Fruit fly (Drosophila melanogaster): ENCODE data around the gene CG18304.

Gene CG18304

DNA sequence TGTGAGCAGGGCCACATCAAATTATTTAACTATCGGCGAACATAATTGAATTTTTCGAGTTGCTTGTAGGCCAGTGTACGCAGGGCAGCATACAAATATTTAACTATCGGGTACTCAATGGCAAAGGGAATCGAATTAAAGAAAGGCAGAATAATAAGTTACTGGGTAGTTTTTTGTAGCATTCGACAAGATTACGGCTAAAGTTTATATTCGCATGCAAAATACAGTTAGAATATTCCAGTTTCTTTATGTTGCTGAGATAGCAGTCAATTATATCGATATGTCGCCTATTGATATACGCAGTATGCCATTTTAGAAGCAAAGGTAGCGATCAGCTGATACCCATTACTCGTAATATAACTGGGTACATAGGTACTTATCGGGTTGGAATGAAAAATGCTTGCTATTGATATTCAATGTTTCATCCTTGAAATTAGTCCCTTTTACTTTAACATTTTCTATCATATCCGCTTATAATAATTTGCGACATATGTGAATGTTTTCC lies 25.5 kb upstream of the CG18304 start (continued):
- TF ChIP-seq CG14965 (GFP tag; optimal IDR thresholded peaks at IDR 0.05; ENCODE audit: borderline replicate concordance), result no peak
- TF ChIP-seq ap (GFP tag; IDR thresholded peaks at IDR 0.05), result no peak
- peak; percentile 16; the same call in 2 of the 3 replicates for TF ChIP-seq CG11456 (GFP tag; IDR thresholded peaks at IDR 0.05)
- TF ChIP-seq lilli (GFP tag; optimal IDR thresholded peaks at IDR 0.05), result peak; percentile 70
- TF ChIP-seq cad (GFP tag; optimal IDR thresholded peaks at IDR 0.05), result no peak
- peak; percentile 51 for TF ChIP-seq PHDP (tag; optimal IDR thresholded peaks at IDR 0.05)
- TF ChIP-seq CG10267 (tag; optimal IDR thresholded peaks at IDR 0.05), result peak; percentile 26
- TF ChIP-seq CG18262 (tag; optimal IDR thresholded peaks at IDR 0.05), result peak; percentile 30
- peak; percentile 19; the same call in 1 of the 2 replicates for TF ChIP-seq CG42726 (GFP tag; IDR thresholded peaks at IDR 0.05; ENCODE audit: partially characterized antibody)
- TF ChIP-seq Chrac-16 (GFP tag; optimal IDR thresholded peaks at IDR 0.05), result peak; percentile 22
- TF ChIP-seq CG11085 (GFP tag; IDR thresholded peaks at IDR 0.05), result peak; percentile 22; the same call in 1 of the 2 replicates
- TF ChIP-seq ci (GFP tag; IDR thresholded peaks at IDR 0.05), result peak; percentile 81
- TF ChIP-seq CG10959 (GFP tag; IDR thresholded peaks at IDR 0.05), result no peak
- TF ChIP-seq ato (GFP tag; IDR thresholded peaks at IDR 0.05; ENCODE audit: partially characterized antibody), result peak; percentile 55
- peak; percentile 23 for TF ChIP-seq Atf3 (GFP tag; optimal IDR thresholded peaks at IDR 0.05)
- peak; percentile 59 for TF ChIP-seq Hsf (GFP tag; optimal IDR thresholded peaks at IDR 0.05)
- TF ChIP-seq CG13287 (GFP tag; IDR thresholded peaks at IDR 0.05; ENCODE audit: partially characterized antibody), result peak; percentile 83
- peak; percentile 68 for TF ChIP-seq Sry-δ (GFP tag; optimal IDR thresholded peaks at IDR 0.05)
- TF ChIP-seq dmrt11E (tag; optimal IDR thresholded peaks at IDR 0.05), result peak; percentile 30
- TF ChIP-seq Deaf1 (tag; optimal IDR thresholded peaks at IDR 0.05), result peak; percentile 30
- TF ChIP-seq lola (GFP tag; optimal IDR thresholded peaks at IDR 0.05), result peak in 1 of 3 experiments; percentile 41
- TF ChIP-seq CG11398 (GFP tag; optimal IDR thresholded peaks at IDR 0.05), result peak; percentile 53
- peak; percentile 20 for TF ChIP-seq Six4 (GFP tag; optimal IDR thresholded peaks at IDR 0.05)
- no peak for TF ChIP-seq Optix (GFP tag; IDR thresholded peaks at IDR 0.05)
- peak; percentile 24 for TF ChIP-seq BtbVII (GFP tag; optimal IDR thresholded peaks at IDR 0.05)
- TF ChIP-seq CHES-1-like (GFP tag; optimal IDR thresholded peaks at IDR 0.05), result peak; percentile 48
- TF ChIP-seq bab2 (GFP tag; optimal IDR thresholded peaks at IDR 0.05), result peak; percentile 57
- no peak for TF ChIP-seq CG8478 (optimal IDR thresholded peaks at IDR 0.05)
- TF ChIP-seq fd96Cb (tag; optimal IDR thresholded peaks at IDR 0.05), result peak; percentile 5
- peak; percentile 61 for TF ChIP-seq CG7839 (tag; optimal IDR thresholded peaks at IDR 0.05)
- TF ChIP-seq az2 (GFP tag; optimal IDR thresholded peaks at IDR 0.05), result peak; percentile 40
- no peak for TF ChIP-seq CG9609 (GFP tag; optimal IDR thresholded peaks at IDR 0.05)
- TF ChIP-seq pfk (GFP tag; optimal IDR thresholded peaks at IDR 0.05), result no peak
- TF ChIP-seq Myb (GFP tag; optimal IDR thresholded peaks at IDR 0.05), result peak; percentile 23
- peak; percentile 91 for TF ChIP-seq Doc3 (GFP tag; IDR thresholded peaks at IDR 0.05; ENCODE audit: partially characterized antibody)
- no peak for TF ChIP-seq klu (GFP tag; IDR thresholded peaks at IDR 0.05)
- peak; percentile 3 for TF ChIP-seq Mad (GFP tag; optimal IDR thresholded peaks at IDR 0.05)
- TF ChIP-seq vfl (GFP tag; optimal IDR thresholded peaks at IDR 0.05), result peak; percentile 33
- peak; percentile 62 for TF ChIP-seq ranshi (GFP tag; IDR thresholded peaks at IDR 0.05)
- peak; percentile 49 for TF ChIP-seq Ets97D (GFP tag; optimal IDR thresholded peaks at IDR 0.05)
- TF ChIP-seq kay (GFP tag; optimal IDR thresholded peaks at IDR 0.05), result peak; percentile 12
- TF ChIP-seq E2f1 (GFP tag; IDR thresholded peaks at IDR 0.05), result no peak
- peak; percentile 48; the same call in 1 of the 3 replicates for TF ChIP-seq dysf (GFP tag; IDR thresholded peaks at IDR 0.05)
- TF ChIP-seq CG33557 (GFP tag; optimal IDR thresholded peaks at IDR 0.05), result no peak
- 0 out of 2 replicates have a peak, but pooled peaks have one; percentile 6 for TF ChIP-seq CG31224 (GFP tag; IDR thresholded peaks at IDR 0.05)
- TF ChIP-seq CG13624 (GFP tag; optimal IDR thresholded peaks at IDR 0.05), result peak; percentile 88
- peak; percentile 61 for TF ChIP-seq fu2 (GFP tag; optimal IDR thresholded peaks at IDR 0.05)
- peak; percentile 56 for TF ChIP-seq Antp (GFP tag; optimal IDR thresholded peaks at IDR 0.05)
- peak; percentile 96 for TF ChIP-seq Dll (GFP tag; IDR thresholded peaks at IDR 0.05; ENCODE audit: partially characterized antibody)
- no peak for TF ChIP-seq bcd (GFP tag; optimal IDR thresholded peaks at IDR 0.05)
- TF ChIP-seq lbe (GFP tag; optimal IDR thresholded peaks at IDR 0.05), result peak; percentile 4
